Worm (Caenorhabditis elegans) whole organism, L4 larva: Measurements from ENCODE around the gene B0432.7.

Experiments used
- F10B5.3 ChIP-seq: sonication (generic microtip); optimal IDR thresholded peaks from 2 replicates; lab custom pipeline; 2016; ENCODE audit warnings: mild to moderate bottlenecking, missing genetic modification characterization, missing compliant biosample characterization
- R02D3.7 ChIP-seq: fragments of 150-350 bp; sonication (generic microtip); optimal IDR thresholded peaks from 3 replicates; lab custom pipeline; 2014; ENCODE audit warnings: missing biosample characterization, missing genetic modification characterization
- ZK337.2 ChIP-seq: fragments of 200-800 bp; sonication (Bioruptor generic); IDR thresholded peaks from 2 replicates; pipeline ENCODE4 v1.3.6; 2022; ENCODE audit warnings: missing genetic modification reagents, missing genetic modification characterization, missing compliant biosample characterization
- aha-1 ChIP-seq: fragments of 150-350 bp; peaks from one replicate; lab custom pipeline; 2014; ENCODE audit warnings: missing biosample characterization, missing genetic modification characterization
- egl-27 ChIP-seq: sonication (generic microtip); optimal IDR thresholded peaks from 3 replicates; lab custom pipeline; 2017; ENCODE audit warnings: missing biosample characterization, missing genetic modification reagents, missing genetic modification characterization
- fos-1 ChIP-seq: fragments of 150-350 bp; optimal IDR thresholded peaks from 2 replicates; lab custom pipeline; 2014; ENCODE audit warnings: missing biosample characterization, missing genetic modification characterization
- lim-7 ChIP-seq: fragments of 200-800 bp; sonication (Bioruptor generic); IDR thresholded peaks from 2 replicates; pipeline ENCODE4 v1.3.6; 2022; ENCODE audit warnings: missing genetic modification characterization, missing compliant biosample characterization
- saeg-2 ChIP-seq: fragments of 200-800 bp; sonication (Bioruptor generic); IDR thresholded peaks from 2 replicates; pipeline ENCODE4 v1.3.6; 2022; ENCODE audit warnings: missing genetic modification reagents, missing genetic modification characterization, missing compliant biosample characterization
- unc-39 ChIP-seq: sonication (generic microtip); optimal IDR thresholded peaks from 2 replicates; lab custom pipeline; 2017; ENCODE audit warnings: missing biosample characterization, missing genetic modification characterization

DNA sequence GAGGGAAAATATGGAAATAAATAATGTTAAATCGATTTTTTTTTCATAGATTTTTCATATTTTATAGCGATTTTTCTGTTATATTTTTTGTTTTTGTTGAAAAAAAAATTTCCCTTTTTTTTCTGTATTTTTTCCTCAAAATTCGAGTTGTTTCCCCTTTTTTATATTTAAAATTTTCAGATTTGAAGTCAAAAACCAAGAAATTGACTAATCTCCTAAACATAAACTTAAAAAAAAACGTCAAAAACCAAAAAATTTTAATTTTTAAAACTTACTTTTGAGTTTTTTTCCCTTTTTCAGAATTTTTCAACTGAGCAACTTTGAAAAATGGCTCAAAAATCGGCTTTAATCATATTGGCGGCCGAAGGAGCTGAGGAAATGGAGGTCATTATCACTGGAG is 16.5 kb upstream of the B0432.7 start, which contains the start of gene djr-1.1:
- TF ChIP-seq saeg-2 (no peak), R02D3.7 (tag; lab: Kevin White, UChicago) (no peak), ZK337.2 (GFP tag; lab: Robert Waterston, UW) (no peak), fos-1 (tag; lab: Kevin White, UChicago) (no peak), lim-7 (GFP tag; lab: Robert Waterston, UW) (no peak), egl-27 (tag; lab: Kevin White, UChicago) (no peak), F10B5.3 (tag; lab: Kevin White, UChicago) (no peak), unc-39 (tag; lab: Kevin White, UChicago) (no peak), aha-1 (tag; lab: Kevin White, UChicago) (no peak)
